Worm (Caenorhabditis elegans): ENCODE data around the gene F13E9.12.

- no peak for TF ChIP-seq hnd-1 (tag; optimal IDR thresholded peaks at IDR 0.05)
- TF ChIP-seq ceh-13 (GFP tag; optimal IDR thresholded peaks at IDR 0.05) = no peak
- no peak for TF ChIP-seq sea-1 (GFP tag; conservative IDR thresholded peaks at IDR 0.05)
- no peak for TF ChIP-seq ama-1 (optimal IDR thresholded peaks at IDR 0.05)
These were observed 19.8 kb upstream of the F13E9.12 start, which contains the start of gene srlf-14 for ce11 chrIV:10894255-10894654.

All from whole organism, early embryonic.